Fruit fly (Drosophila melanogaster) whole organism, embryonic: ENCODE results near the gene ppk24.

Experiments
- Abd-B ChIP-seq: fragments of 200-800 bp; sonication (Bioruptor generic); optimal IDR thresholded peaks from 2 replicates; lab custom pipeline; 2018; ENCODE audit warnings: missing biosample characterization, mild to moderate bottlenecking, missing genetic modification characterization, moderate library complexity
- Atf3 ChIP-seq: fragments of 200-800 bp; sonication (Bioruptor generic); optimal IDR thresholded peaks from 3 replicates; lab custom pipeline; 2016; ENCODE audit warnings: missing biosample characterization, missing genetic modification characterization
- BEAF-32 ChIP-seq: fragments of 200-800 bp; sonication (Bioruptor generic); optimal IDR thresholded peaks from 3 replicates; lab custom pipeline; 2017; ENCODE audit warnings: missing biosample characterization, missing genetic modification characterization, mild to moderate bottlenecking, moderate library complexity, missing genetic modification reagents
- Bteb2 ChIP-seq: fragments of 200-800 bp; sonication (Bioruptor generic); optimal IDR thresholded peaks from 2 replicates; lab custom pipeline; 2016; ENCODE audit warnings: missing biosample characterization, missing genetic modification characterization
- CG10147 ChIP-seq: fragments of 200-800 bp; sonication (Bioruptor generic); optimal IDR thresholded peaks from 2 replicates; lab custom pipeline; 2019; ENCODE audit warnings: missing biosample characterization, mild to moderate bottlenecking, missing genetic modification characterization, moderate library complexity
- CG11247 ChIP-seq: fragments of 200-800 bp; sonication (Bioruptor generic); IDR thresholded peaks from 2 replicates; pipeline ENCODE4 v1.3.6; 2022; ENCODE audit warnings: missing biosample characterization, missing genetic modification characterization
- CG13123 ChIP-seq: fragments of 200-800 bp; sonication (Bioruptor generic); optimal IDR thresholded peaks from 2 replicates; lab custom pipeline; 2016; ENCODE audit warnings: missing biosample characterization, missing genetic modification characterization
- CG1647 ChIP-seq: fragments of 200-800 bp; sonication (Bioruptor generic); optimal IDR thresholded peaks from 3 replicates; lab custom pipeline; 2016; ENCODE audit warnings: missing biosample characterization, missing genetic modification characterization
- CG18262 ChIP-seq: fragments of 200-800 bp; optimal IDR thresholded peaks from 3 replicates; lab custom pipeline; 2019; ENCODE audit warnings: missing biosample characterization, mild to moderate bottlenecking, missing genetic modification characterization, moderate library complexity
- CG18599 ChIP-seq: fragments of 200-800 bp; sonication (Bioruptor generic); optimal IDR thresholded peaks from 3 replicates; lab custom pipeline; 2017; ENCODE audit warnings: missing biosample characterization, missing genetic modification characterization, mild to moderate bottlenecking, moderate library complexity, missing genetic modification reagents
- CG2889 ChIP-seq: fragments of 200-800 bp; sonication (Bioruptor generic); IDR thresholded peaks from 3 replicates; pipeline ENCODE4 v1.3.6; 2022; ENCODE audit warnings: missing biosample characterization, missing genetic modification characterization
- CG4617 ChIP-seq: fragments of 200-800 bp; sonication (Bioruptor generic); optimal IDR thresholded peaks from 3 replicates; lab custom pipeline; 2016; ENCODE audit warnings: missing biosample characterization, missing genetic modification characterization, borderline replicate concordance
- CG7357 ChIP-seq: fragments of 200-800 bp; sonication (Bioruptor generic); IDR thresholded peaks from 3 replicates; pipeline ENCODE4 v1.3.6; 2022; ENCODE audit warnings: missing biosample characterization, missing genetic modification characterization
- CG8281 ChIP-seq: fragments of 200-800 bp; sonication (Bioruptor generic); optimal IDR thresholded peaks from 2 replicates; lab custom pipeline; 2018; ENCODE audit warnings: missing biosample characterization, mild to moderate bottlenecking, missing genetic modification characterization, moderate library complexity
- CG8478 ChIP-seq: fragments of >200 bp; optimal IDR thresholded peaks from 2 replicates; lab custom pipeline; 2018
- CrebB ChIP-seq: fragments of 200-800 bp; sonication (Bioruptor generic); optimal IDR thresholded peaks from 3 replicates; lab custom pipeline; 2018; ENCODE audit warnings: missing biosample characterization, mild to moderate bottlenecking, missing genetic modification characterization
- D19A ChIP-seq: fragments of 200-800 bp; optimal IDR thresholded peaks from 3 replicates; lab custom pipeline; 2019; ENCODE audit warnings: missing biosample characterization, mild to moderate bottlenecking, missing genetic modification characterization, moderate library complexity
- Dad ChIP-seq: fragments of 200-800 bp; sonication (Bioruptor generic); optimal IDR thresholded peaks from 3 replicates; lab custom pipeline; 2016; ENCODE audit warnings: missing biosample characterization, missing genetic modification characterization
- Dp ChIP-seq: fragments of 200-800 bp; sonication (Bioruptor generic); optimal IDR thresholded peaks from 2 replicates; lab custom pipeline; 2018; ENCODE audit warnings: missing biosample characterization, mild to moderate bottlenecking, missing genetic modification characterization, moderate library complexity
- Dref ChIP-seq: fragments of 200-800 bp; sonication (Bioruptor generic); IDR thresholded peaks from 2 replicates; pipeline ENCODE4 v1.3.6; 2022; ENCODE audit warnings: missing biosample characterization, missing genetic modification characterization
- GATAe ChIP-seq: fragments of 200-800 bp; sonication (Bioruptor generic); conservative IDR thresholded peaks from 2 replicates; pipeline ENCODE4 v1.3.6; 2022; ENCODE audit warnings: missing biosample characterization, missing genetic modification characterization
- HmgD ChIP-seq: fragments of 200-800 bp; sonication (Bioruptor generic); optimal IDR thresholded peaks from 3 replicates; lab custom pipeline; 2016; ENCODE audit warnings: missing biosample characterization, missing genetic modification characterization
- Hmr ChIP-seq: fragments of 200-800 bp; sonication (Bioruptor generic); optimal IDR thresholded peaks from 3 replicates; lab custom pipeline; 2017; ENCODE audit warnings: mild to moderate bottlenecking, missing biosample characterization, missing genetic modification reagents, missing genetic modification characterization
- Med ChIP-seq: fragments of 200-800 bp; sonication (Bioruptor generic); peaks from one replicate; lab custom pipeline; 2016; ENCODE audit warnings: missing biosample characterization, missing genetic modification characterization, mild to moderate bottlenecking, inconsistent platforms, moderate library complexity
- Mes4 ChIP-seq: fragments of 200-800 bp; sonication (Bioruptor generic); optimal IDR thresholded peaks from 2 replicates; lab custom pipeline; 2016; ENCODE audit warnings: missing biosample characterization, missing genetic modification characterization
- Nf-YC ChIP-seq: fragments of 200-800 bp; optimal IDR thresholded peaks from 3 replicates; lab custom pipeline; 2019; ENCODE audit warnings: missing biosample characterization, mild to moderate bottlenecking, missing genetic modification characterization, moderate library complexity
- Six4 ChIP-seq: fragments of 200-800 bp; sonication (Bioruptor generic); optimal IDR thresholded peaks from 2 replicates; lab custom pipeline; 2016; ENCODE audit warnings: missing biosample characterization, missing genetic modification characterization
- Sry-δ ChIP-seq: fragments of 200-800 bp; sonication (Bioruptor generic); optimal IDR thresholded peaks from 2 replicates; lab custom pipeline; 2016; ENCODE audit warnings: missing biosample characterization, missing genetic modification characterization
- YL-1 ChIP-seq: fragments of 200-800 bp; sonication (Bioruptor generic); optimal IDR thresholded peaks from 3 replicates; lab custom pipeline; 2017; ENCODE audit warnings: missing biosample characterization, mild to moderate bottlenecking, missing genetic modification characterization
- abd-A ChIP-seq: fragments of 200-800 bp; sonication (Bioruptor generic); optimal IDR thresholded peaks from 3 replicates; lab custom pipeline; 2019; ENCODE audit warnings: missing biosample characterization, mild to moderate bottlenecking, missing genetic modification characterization, moderate library complexity
- al ChIP-seq: fragments of 200-800 bp; sonication (Bioruptor generic); IDR thresholded peaks from 2 replicates; pipeline ENCODE4 v1.3.6; 2022; ENCODE audit warnings: missing biosample characterization, missing genetic modification characterization
- ase ChIP-seq: fragments of 200-800 bp; sonication (Bioruptor generic); IDR thresholded peaks from 3 replicates; pipeline ENCODE4 v1.3.6; 2022; ENCODE audit warnings: missing biosample characterization, missing genetic modification characterization
- cg ChIP-seq: fragments of 200-800 bp; sonication (Bioruptor generic); optimal IDR thresholded peaks from 3 replicates; lab custom pipeline; 2019; ENCODE audit warnings: missing biosample characterization, mild to moderate bottlenecking, missing genetic modification characterization, moderate library complexity
- eyg ChIP-seq: fragments of 200-800 bp; sonication (Bioruptor generic); optimal IDR thresholded peaks from 3 replicates; lab custom pipeline; 2016; ENCODE audit warnings: missing biosample characterization, missing genetic modification characterization
- grau ChIP-seq: fragments of 200-800 bp; optimal IDR thresholded peaks from 3 replicates; lab custom pipeline; 2019; ENCODE audit warnings: missing biosample characterization, mild to moderate bottlenecking, missing genetic modification characterization, moderate library complexity
- gsb-n ChIP-seq: fragments of 200-800 bp; sonication (Bioruptor generic); optimal IDR thresholded peaks from 3 replicates; lab custom pipeline; 2018; ENCODE audit warnings: missing biosample characterization, mild to moderate bottlenecking, missing genetic modification characterization
- hb ChIP-seq: fragments of 200-800 bp; sonication (Bioruptor generic); IDR thresholded peaks from 3 replicates; pipeline ENCODE4 v1.3.6; 2022; ENCODE audit warnings: missing biosample characterization, missing genetic modification characterization; ENCODE audit not compliant: partially characterized antibody
- hkb ChIP-seq, 2 experiments: fragments of 200-800 bp in 1 of 2; fragments of >200 bp in 1 of 2; sonication (Bioruptor generic) in 1 of 2; IDR thresholded peaks in 1 of 2; optimal IDR thresholded peaks in 1 of 2; 2 replicates each; pipeline versions ENCODE4 v1.3.6 to Lab custom; 2017 to 2022; ENCODE audit warnings: missing biosample characterization in 1 of 2, missing genetic modification characterization in 1 of 2
- kah ChIP-seq: fragments of 200-800 bp; sonication (Bioruptor generic); optimal IDR thresholded peaks from 2 replicates; lab custom pipeline; 2018; ENCODE audit warnings: missing biosample characterization, mild to moderate bottlenecking, missing genetic modification characterization
- kay ChIP-seq: fragments of 200-800 bp; sonication (Bioruptor generic); optimal IDR thresholded peaks from 2 replicates; lab custom pipeline; 2016; ENCODE audit warnings: missing biosample characterization, missing genetic modification characterization
- pita ChIP-seq: fragments of 200-800 bp; sonication (Bioruptor generic); optimal IDR thresholded peaks from 2 replicates; lab custom pipeline; 2017; ENCODE audit warnings: missing biosample characterization, mild to moderate bottlenecking, missing genetic modification characterization
- pros ChIP-seq: fragments of 200-800 bp; sonication (Bioruptor generic); optimal IDR thresholded peaks from 3 replicates; lab custom pipeline; 2019; ENCODE audit warnings: missing biosample characterization, mild to moderate bottlenecking, missing genetic modification characterization, moderate library complexity
- rib ChIP-seq: fragments of 200-800 bp; sonication (Bioruptor generic); IDR thresholded peaks from 2 replicates; pipeline ENCODE4 v1.3.6; 2022; ENCODE audit warnings: missing biosample characterization, missing genetic modification characterization
- sens ChIP-seq: fragments of 200-800 bp; sonication (Bioruptor generic); peaks from one replicate; lab custom pipeline; 2016; ENCODE audit warnings: missing biosample characterization, missing genetic modification characterization
- sob ChIP-seq: fragments of 200-800 bp; sonication (Bioruptor generic); IDR thresholded peaks from 2 replicates; pipeline ENCODE4 v1.3.6; 2022; ENCODE audit warnings: missing biosample characterization, missing genetic modification characterization
- sr ChIP-seq: fragments of 200-800 bp; sonication (Bioruptor generic); IDR thresholded peaks from 3 replicates; pipeline ENCODE4 v1.3.6; 2022; ENCODE audit warnings: missing biosample characterization, missing genetic modification characterization
- trem ChIP-seq: fragments of 200-800 bp; optimal IDR thresholded peaks from 3 replicates; lab custom pipeline; 2019; ENCODE audit warnings: missing biosample characterization, mild to moderate bottlenecking, missing genetic modification characterization, moderate library complexity
- trh ChIP-seq: fragments of 200-800 bp; sonication (Bioruptor generic); optimal IDR thresholded peaks from 2 replicates; lab custom pipeline; 2016; ENCODE audit warnings: missing biosample characterization, missing genetic modification characterization
- ttk ChIP-seq: fragments of 200-800 bp; sonication (Bioruptor generic); IDR thresholded peaks from 2 replicates; pipeline ENCODE4 v2.1.2; 2022; ENCODE audit warnings: missing biosample characterization, missing genetic modification characterization
- usp ChIP-seq: fragments of >200 bp; optimal IDR thresholded peaks from 2 replicates; lab custom pipeline; 2017; ENCODE audit warnings: missing biosample characterization, missing genetic modification characterization

ppk24 gene

DNA sequence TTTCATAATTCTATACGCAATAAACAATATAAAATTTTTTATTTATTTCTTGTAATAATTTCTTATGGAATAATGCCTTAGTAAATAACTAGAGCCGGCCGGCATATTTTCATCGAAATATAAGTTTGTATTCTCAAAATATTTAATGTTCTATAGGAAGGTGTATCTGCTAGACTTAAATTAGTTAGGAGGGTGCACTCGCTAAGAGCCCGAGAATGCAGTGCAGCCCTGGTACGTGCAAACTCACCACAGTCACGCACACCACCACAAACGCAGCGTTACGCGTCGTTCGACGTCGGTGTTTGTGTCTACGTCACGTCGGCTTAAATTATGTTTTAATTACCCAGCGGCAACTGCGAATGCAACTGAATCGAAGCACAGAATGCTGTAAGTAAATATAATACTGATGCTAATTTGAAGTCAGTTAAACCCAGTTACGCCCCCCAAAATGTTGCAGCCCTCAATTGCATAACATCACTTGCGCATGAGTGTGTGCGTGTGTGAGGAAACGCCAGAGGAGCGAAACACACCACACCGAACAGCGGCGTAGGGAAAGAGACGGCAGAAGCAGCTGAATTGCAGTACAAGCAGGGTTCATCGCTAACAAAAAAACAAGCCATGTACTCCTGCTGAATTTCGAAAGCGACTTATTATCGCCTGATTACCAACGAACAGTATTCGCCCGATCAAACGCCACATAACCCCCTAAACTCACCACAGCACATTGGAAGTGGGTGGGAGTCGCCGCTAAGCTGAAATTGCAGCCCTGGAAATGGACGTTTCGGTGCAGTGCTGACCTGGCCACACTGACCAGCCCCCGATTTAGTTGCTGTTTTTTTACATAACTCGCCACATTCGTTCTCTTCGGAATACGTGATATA lies 44.8 kb upstream of the ppk24 start, which contains the start of gene CG12054 (continued):
- TF ChIP-seq ttk (GFP tag; lab: Robert Waterston, UW): no peak
- TF ChIP-seq CG18599 (GFP tag; lab: Kevin White, UChicago): peak; percentile 2
- no peak for TF ChIP-seq CG2889 (GFP tag; lab: Robert Waterston, UW)
- TF ChIP-seq pros (GFP tag; lab: Kevin White, UChicago): no peak
- no peak for TF ChIP-seq CG1647
- TF ChIP-seq Nf-YC (tag; lab: Kevin White, UChicago): no peak
- TF ChIP-seq gsb-n (tag; lab: Kevin White, UChicago): peak; percentile 0
- no peak for TF ChIP-seq HmgD (GFP tag; lab: Kevin White, UChicago)
- no peak for TF ChIP-seq sob (GFP tag; lab: Robert Waterston, UW)
- TF ChIP-seq CG13123 (GFP tag; lab: Kevin White, UChicago): no peak
- TF ChIP-seq pita (GFP tag; lab: Kevin White, UChicago): peak; percentile 54
- peak; percentile 20 for TF ChIP-seq Hmr (GFP tag; lab: Kevin White, UChicago)
- peak; percentile 34 for TF ChIP-seq abd-A (tag; lab: Kevin White, UChicago)
- no peak for TF ChIP-seq Mes4 (GFP tag; lab: Kevin White, UChicago)
- TF ChIP-seq D19A (tag; lab: Kevin White, UChicago): no peak
- peak; percentile 97 for TF ChIP-seq cg (GFP tag; lab: Kevin White, UChicago)
- TF ChIP-seq hb: no peak
- TF ChIP-seq Dp (GFP tag; lab: Kevin White, UChicago): peak; percentile 1
- no peak for TF ChIP-seq sr (GFP tag; lab: Robert Waterston, UW)
- TF ChIP-seq CrebB: peak; percentile 42
- no peak for TF ChIP-seq hkb (optimal IDR thresholded peaks at IDR 0.05; lab: Kevin White, UChicago)
- no peak for TF ChIP-seq hkb (GFP tag; IDR thresholded peaks at IDR 0.05; lab: Robert Waterston, UW)
- TF ChIP-seq CG11247 (GFP tag; lab: Robert Waterston, UW): no peak
- TF ChIP-seq CG8281 (tag; lab: Kevin White, UChicago): no peak
- no peak for TF ChIP-seq Six4 (GFP tag; lab: Kevin White, UChicago)
- TF ChIP-seq trem: no peak
- TF ChIP-seq rib (GFP tag; lab: Robert Waterston, UW): no peak
- no peak for TF ChIP-seq kay
- peak; percentile 90 for TF ChIP-seq CG8478 (lab: Kevin White, UChicago)
- no peak for TF ChIP-seq al (GFP tag; lab: Robert Waterston, UW)
- TF ChIP-seq Atf3: no peak
- peak; percentile 50 for TF ChIP-seq BEAF-32 (GFP tag; lab: Kevin White, UChicago)
- TF ChIP-seq Sry-δ: peak; percentile 70
- no peak for TF ChIP-seq usp (GFP tag; lab: Kevin White, UChicago)
- TF ChIP-seq sens (GFP tag; lab: Kevin White, UChicago): no peak
- TF ChIP-seq CG7357 (GFP tag; lab: Robert Waterston, UW): no peak
- no peak for TF ChIP-seq grau (tag; lab: Kevin White, UChicago)
- TF ChIP-seq CG4617 (GFP tag; lab: Kevin White, UChicago): peak; percentile 47
- no peak for TF ChIP-seq CG18262 (tag; lab: Kevin White, UChicago)
- no peak for TF ChIP-seq GATAe
- no peak for TF ChIP-seq Bteb2 (GFP tag; lab: Kevin White, UChicago)
- peak; percentile 99 for TF ChIP-seq YL-1 (GFP tag; lab: Kevin White, UChicago)
- no peak for TF ChIP-seq eyg (GFP tag; lab: Kevin White, UChicago)
- TF ChIP-seq Dref (GFP tag; lab: Robert Waterston, UW): no peak
- peak; percentile 59 for TF ChIP-seq Abd-B (GFP tag; lab: Kevin White, UChicago)
- no peak for TF ChIP-seq kah (GFP tag; lab: Kevin White, UChicago)
- no peak for TF ChIP-seq ase
- TF ChIP-seq Med (GFP tag; lab: Kevin White, UChicago): peak; percentile 79
- TF ChIP-seq trh: no peak
- TF ChIP-seq Dad: no peak
- TF ChIP-seq CG10147 (GFP tag; lab: Kevin White, UChicago): no peak
